Worm (Caenorhabditis elegans) whole organism, L4/young adult: Measurements from ENCODE around the gene sru-35.

ENCODE experiments used
- W03F9.2 ChIP-seq: fragments of 150-350 bp; optimal IDR thresholded peaks from 2 replicates; lab custom pipeline; 2014; ENCODE audit warnings: missing biosample characterization, missing genetic modification characterization
- him-1 ChIP-seq: sonication (generic microtip); optimal IDR thresholded peaks from 2 replicates; lab custom pipeline; 2016; ENCODE audit warnings: missing genotype, missing genetic modification reagents, missing genetic modification characterization, missing compliant biosample characterization

- no peak for TF ChIP-seq him-1
- no peak for TF ChIP-seq W03F9.2
These were observed 17.2 kb downstream of the sru-35 start, which contains the start of gene F20C5.6 for ce11 chrIV:8772800-8773256.
